Worm (Caenorhabditis elegans) whole organism, mixed stage, embryonic: ENCODE results near the gene str-206.

Source experiments
- bed-3 ChIP-seq: fragments of 200-800 bp; sonication (Bioruptor generic); optimal IDR thresholded peaks from 3 replicates; lab custom pipeline; 2018; ENCODE audit warnings: mild to moderate bottlenecking, missing genetic modification characterization, moderate library complexity, missing compliant biosample characterization
- elt-1 ChIP-seq: sonication (generic microtip); optimal IDR thresholded peaks from 2 replicates; lab custom pipeline; 2017; ENCODE audit warnings: missing genetic modification characterization, mild to moderate bottlenecking, missing compliant biosample characterization, antibody characterized with exemption, moderate library complexity, borderline replicate concordance; ENCODE audit not compliant: insufficient read depth
- lsy-2 ChIP-seq: fragments of 150-350 bp; optimal IDR thresholded peaks from 2 replicates; lab custom pipeline; 2014; ENCODE audit warnings: missing biosample characterization, missing genetic modification characterization
- nhr-2 ChIP-seq: fragments of 150-350 bp; optimal IDR thresholded peaks from 2 replicates; lab custom pipeline; 2014; ENCODE audit warnings: missing biosample characterization, missing genetic modification characterization
- unc-39 ChIP-seq: fragments of 150-350 bp; optimal IDR thresholded peaks from 2 replicates; lab custom pipeline; 2014; ENCODE audit warnings: missing biosample characterization, missing genetic modification characterization

DNA sequence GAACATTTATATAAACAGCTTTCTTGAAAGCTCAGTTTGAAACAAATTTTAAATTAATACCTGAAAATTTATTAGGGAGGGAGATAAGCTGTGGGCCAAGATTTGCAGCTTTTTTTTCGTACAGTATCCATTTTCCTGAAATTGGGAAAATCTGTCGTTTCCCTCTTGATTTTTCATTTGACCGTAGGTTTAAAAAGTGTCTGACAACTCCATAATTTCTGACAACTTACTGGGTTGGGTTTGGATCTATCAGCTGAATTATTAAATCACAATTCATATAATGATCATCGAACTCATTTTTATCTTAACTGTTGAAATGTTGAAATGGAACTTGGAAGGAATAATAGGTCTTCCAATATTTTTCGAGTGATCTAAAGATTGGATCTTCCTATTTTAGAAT is 2.8 kb downstream of the str-206 start:
- TF ChIP-seq bed-3 (GFP tag; lab: Kevin White, UChicago) (no peak), elt-1 (tag; lab: Kevin White, UChicago) (no peak), nhr-2 (tag; lab: Kevin White, UChicago) (no peak), unc-39 (no peak), lsy-2 (no peak)
